Worm (Caenorhabditis elegans): ENCODE data around the gene Y67D2.5.

The Y67D2.5 gene

DNA sequence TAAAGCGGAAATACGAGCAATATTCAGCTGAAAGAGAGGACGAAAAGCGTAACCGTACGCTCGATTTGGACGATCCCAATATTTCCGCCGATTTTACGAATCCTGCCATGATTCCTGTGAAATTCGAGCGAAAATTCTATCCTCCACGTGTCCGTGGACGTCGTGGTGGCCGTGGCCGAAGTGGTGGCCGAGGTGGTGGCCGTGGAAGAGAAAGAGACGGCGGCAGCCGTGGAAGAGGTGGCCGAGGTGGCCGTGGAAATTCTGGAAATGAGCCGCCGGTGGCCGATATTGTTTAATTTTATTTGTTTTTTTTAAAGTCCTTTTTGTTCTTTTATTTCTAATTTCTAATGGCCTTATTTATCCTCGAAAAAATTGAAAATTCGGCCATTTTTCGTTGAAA, 31.8 kb downstream of the Y67D2.5 start:
- TF ChIP-seq D2030.7 (GFP tag; IDR thresholded peaks at IDR 0.05) (no peak), rcor-1 (GFP tag; IDR thresholded peaks at IDR 0.05) (no peak), zfh-2 (GFP tag; conservative IDR thresholded peaks at IDR 0.05) (peak; percentile 74), nfya-2 (GFP tag; IDR thresholded peaks at IDR 0.05) (no peak), ceh-79 (tag; optimal IDR thresholded peaks at IDR 0.05) (no peak), fkh-3 (tag; optimal IDR thresholded peaks at IDR 0.05) (no peak), madf-3 (GFP tag; IDR thresholded peaks at IDR 0.05) (no peak), nfya-1 (tag; optimal IDR thresholded peaks at IDR 0.05; ENCODE audit: borderline replicate concordance, insufficient read depth) (no peak), aptf-2 (GFP tag; conservative IDR thresholded peaks at IDR 0.05) (no peak), aptf-3 (GFP tag; IDR thresholded peaks at IDR 0.05) (no peak), egrh-3 (GFP tag; IDR thresholded peaks at IDR 0.05) (peak; percentile 44; the same call in 1 of the 2 replicates), Y53G8AR.9 (GFP tag; conservative IDR thresholded peaks at IDR 0.05) (no peak), F52B5.7 (tag; optimal IDR thresholded peaks at IDR 0.05) (no peak), Y95B8A.8 (GFP tag; IDR thresholded peaks at IDR 0.05) (no peak)

DNA sequence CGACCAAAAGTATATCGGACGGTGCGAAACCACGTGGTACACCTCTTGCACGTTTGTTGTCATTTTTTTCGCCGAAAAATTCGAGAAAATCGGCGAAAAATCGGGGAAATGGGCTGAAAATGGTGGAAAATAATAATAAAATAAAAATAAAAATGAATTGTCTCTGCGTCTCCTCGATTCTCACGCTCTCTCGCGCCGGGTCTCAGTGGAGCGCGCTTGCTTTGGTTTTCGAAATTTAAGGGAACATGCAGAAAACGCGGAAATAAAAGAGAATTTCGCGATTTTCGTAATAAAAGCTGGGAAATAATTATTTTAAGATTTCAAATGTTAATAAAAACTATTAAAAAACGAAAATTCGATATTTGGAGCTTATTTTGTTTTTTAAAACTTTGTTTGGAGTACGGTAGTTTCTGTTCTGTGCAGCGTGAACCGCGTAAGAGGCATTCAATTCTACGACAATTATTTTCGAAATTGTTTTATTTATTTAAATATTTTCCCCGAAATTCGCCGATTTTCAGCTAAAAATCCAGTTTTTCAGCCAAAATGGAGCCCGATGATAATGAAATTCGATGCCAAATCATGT, 44.1 kb downstream of the Y67D2.5 start, which contains the start of the genes ave-1 and M01G5.1:
ave-1 (minus strand) TSS at position 113 of the 583 bp plus-strand sequence.
M01G5.1 (plus strand) TSS at position 539 of the 583 bp plus-strand sequence.
- TF ChIP-seq akir-1 (GFP tag; optimal IDR thresholded peaks at IDR 0.05) (no peak), ceh-27 (GFP tag; optimal IDR thresholded peaks at IDR 0.05) (no peak), bed-2 (GFP tag; IDR thresholded peaks at IDR 0.05) (no peak), mcd-1 (GFP tag; IDR thresholded peaks at IDR 0.05) (peak; percentile 91), madf-10 (tag; optimal IDR thresholded peaks at IDR 0.05) (no peak), madf-6 (GFP tag; IDR thresholded peaks at IDR 0.05) (peak; percentile 55), F33H1.4 (GFP tag; IDR thresholded peaks at IDR 0.05) (peak; percentile 30; the same call in 1 of the 2 replicates), ztf-22 (GFP tag; optimal IDR thresholded peaks at IDR 0.05) (no peak), lin-26 (GFP tag; IDR thresholded peaks at IDR 0.05) (no peak), cebp-2 (GFP tag; IDR thresholded peaks at IDR 0.05) (no peak), dox-1 (GFP tag; IDR thresholded peaks at IDR 0.05) (peak; percentile 41; the same call in 1 of the 2 replicates), sdz-38 (tag; optimal IDR thresholded peaks at IDR 0.05) (no peak), ceh-58 (GFP tag; IDR thresholded peaks at IDR 0.05) (no peak), bed-1 (GFP tag; IDR thresholded peaks at IDR 0.05) (no peak), Y95B8A.8 (GFP tag; IDR thresholded peaks at IDR 0.05) (0 out of 2 replicates have a peak, but pooled peaks have one; percentile 19), hrde-1 (tag; optimal IDR thresholded peaks at IDR 0.05; ENCODE audit: borderline replicate concordance) (peak; percentile 10), hmg-1.2 (GFP tag; IDR thresholded peaks at IDR 0.05) (peak; percentile 98), atf-7 (tag; optimal IDR thresholded peaks at IDR 0.05) (no peak), lir-1 (GFP tag; conservative IDR thresholded peaks at IDR 0.05) (no peak), rec-8 (tag; optimal IDR thresholded peaks at IDR 0.05) (no peak), B0336.3 (GFP tag; IDR thresholded peaks at IDR 0.05) (no peak), dpl-1 (GFP tag; optimal IDR thresholded peaks at IDR 0.05) (no peak), B0261.1 (tag; optimal IDR thresholded peaks at IDR 0.05) (no peak), B0035.1 (tag; optimal IDR thresholded peaks at IDR 0.05) (no peak), D2030.7 (GFP tag; IDR thresholded peaks at IDR 0.05) (peak; percentile 49), let-607 (tag; optimal IDR thresholded peaks at IDR 0.05) (no peak), F22D6.2 (tag; optimal IDR thresholded peaks at IDR 0.05) (no peak), madf-8 (GFP tag; conservative IDR thresholded peaks at IDR 0.05) (0 out of 2 replicates have a peak, but pooled peaks have one; percentile 4), ztf-26 (tag; optimal IDR thresholded peaks at IDR 0.05) (no peak), F23B12.7 (tag; optimal IDR thresholded peaks at IDR 0.05; ENCODE audit: insufficient read depth) (peak; percentile 42), attf-5 (GFP tag; optimal IDR thresholded peaks at IDR 0.05) (peak; percentile 3), attf-6 (GFP tag; IDR thresholded peaks at IDR 0.05) (no peak), lsl-1 (GFP tag; optimal IDR thresholded peaks at IDR 0.05) (peak; percentile 92), cebp-1 (GFP tag; IDR thresholded peaks at IDR 0.05) (no peak), cebp-1 (tag; optimal IDR thresholded peaks at IDR 0.05) (peak; percentile 54)

All from whole organism, young adult.